Fruit fly (Drosophila melanogaster) Kc167 (cell line): Measurements from ENCODE around the gene CG11891.

Experiments
- Myc ChIP-seq: fragments of >200 bp; optimal IDR thresholded peaks from 2 replicates; lab custom pipeline; 2017; ENCODE audit warnings: missing external identifiers
- Sin3A ChIP-seq: fragments of >200 bp; optimal IDR thresholded peaks from 2 replicates; lab custom pipeline; 2018; ENCODE audit warnings: missing external identifiers
- h ChIP-seq: fragments of >200 bp; optimal IDR thresholded peaks from 3 replicates; lab custom pipeline; 2018; ENCODE audit warnings: missing external identifiers
- insv ChIP-seq: fragments of >200 bp; optimal IDR thresholded peaks from 3 replicates; lab custom pipeline; 2018; ENCODE audit warnings: missing external identifiers
- psq ChIP-seq: fragments of >200 bp; optimal IDR thresholded peaks from 2 replicates; lab custom pipeline; 2017; ENCODE audit warnings: missing external identifiers
- ttk ChIP-seq: sonication (Bioruptor generic); optimal IDR thresholded peaks from 2 replicates; lab custom pipeline; 2017; ENCODE audit warnings: missing external identifiers

CG11891 gene

DNA sequence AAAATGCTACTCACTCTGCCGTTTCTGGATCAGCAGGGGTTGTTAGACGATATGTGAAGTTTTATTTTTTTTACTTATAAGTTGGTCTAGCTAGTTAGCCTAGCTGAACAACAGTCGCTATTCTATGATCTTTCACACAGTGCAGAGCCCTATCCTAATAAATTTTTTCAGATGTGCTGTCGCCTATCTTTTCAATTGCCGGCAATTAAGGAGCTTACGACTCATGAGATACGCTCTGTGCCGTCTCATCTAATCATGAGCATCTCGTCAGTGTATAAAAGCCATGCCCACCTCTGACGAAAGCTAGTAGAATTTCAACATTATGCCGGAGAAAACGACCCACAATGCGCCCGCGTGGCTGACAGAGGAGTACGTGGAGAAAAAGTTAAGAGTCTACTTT is at the start of gene CG11891, which contains the start of gene CG11889:
CG11891 (plus strand) TSS at position 301 of the 400 bp plus-strand sequence.
CG11889 (plus strand) TSS at position 301 of the 400 bp plus-strand sequence.
- TF ChIP-seq psq (lab: Kevin White, UChicago) = no peak
- TF ChIP-seq ttk (lab: Kevin White, UChicago) = no peak
- TF ChIP-seq Myc (lab: Kevin White, UChicago) = no peak
- TF ChIP-seq insv = no peak
- TF ChIP-seq h (lab: Kevin White, UChicago) = no peak
- no peak for TF ChIP-seq Sin3A (lab: Kevin White, UChicago)

DNA sequence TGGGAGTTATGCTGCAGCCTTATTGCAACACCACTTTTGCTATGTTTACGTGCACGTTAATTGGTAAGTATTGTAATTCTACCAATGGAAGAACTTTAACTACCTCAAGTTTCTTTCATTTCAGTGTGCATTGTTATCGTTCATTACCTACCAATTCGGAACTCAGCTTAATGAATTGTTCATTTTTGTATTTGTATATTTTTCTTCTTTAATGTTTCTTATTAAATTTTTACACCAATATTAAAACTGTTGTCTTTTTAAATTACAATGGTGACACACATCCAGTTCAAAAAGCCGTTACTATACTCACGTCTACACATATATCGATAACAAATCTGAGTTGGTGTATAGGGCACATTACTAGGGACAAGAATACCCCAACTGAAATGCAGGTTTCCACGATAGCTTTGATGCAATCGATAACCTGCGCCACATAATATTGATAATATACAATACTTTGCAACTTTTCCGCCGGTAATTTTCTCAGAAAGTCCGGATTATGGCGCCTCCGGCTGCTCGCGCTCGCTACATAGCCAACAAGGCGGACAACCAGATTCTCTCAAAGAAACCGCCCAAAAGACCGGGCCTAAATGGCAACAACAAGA is 48.7 kb upstream of the CG11891 start, which contains the start of gene Alg9:
Alg9 (plus strand) TSS at position 387 of the 605 bp plus-strand sequence.
- no peak for TF ChIP-seq insv

DNA sequence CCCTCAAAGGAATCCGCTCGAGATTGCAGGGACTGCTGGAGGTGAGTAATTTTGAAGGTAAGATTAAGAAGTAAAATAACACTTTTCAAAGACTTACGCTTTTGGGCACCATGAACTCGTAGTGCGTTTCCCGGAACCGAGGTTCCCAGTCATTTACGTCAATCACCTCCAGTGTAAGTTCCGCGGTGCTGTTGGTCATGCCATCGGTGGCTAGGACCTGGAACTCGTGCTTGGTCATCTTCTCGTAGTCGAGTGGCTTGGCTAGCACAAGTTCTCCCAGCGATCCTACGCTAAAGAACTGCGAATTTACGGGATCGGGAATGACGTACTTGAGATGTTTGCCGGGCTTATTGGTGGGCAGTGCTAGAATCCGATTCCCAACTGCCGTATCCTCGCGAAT is 44.5 kb upstream of the CG11891 start:
- TF ChIP-seq Myc (lab: Kevin White, UChicago) (no peak), ttk (lab: Kevin White, UChicago) (no peak), insv (no peak), Sin3A (lab: Kevin White, UChicago) (no peak), h (lab: Kevin White, UChicago) (no peak), psq (lab: Kevin White, UChicago) (no peak)

DNA sequence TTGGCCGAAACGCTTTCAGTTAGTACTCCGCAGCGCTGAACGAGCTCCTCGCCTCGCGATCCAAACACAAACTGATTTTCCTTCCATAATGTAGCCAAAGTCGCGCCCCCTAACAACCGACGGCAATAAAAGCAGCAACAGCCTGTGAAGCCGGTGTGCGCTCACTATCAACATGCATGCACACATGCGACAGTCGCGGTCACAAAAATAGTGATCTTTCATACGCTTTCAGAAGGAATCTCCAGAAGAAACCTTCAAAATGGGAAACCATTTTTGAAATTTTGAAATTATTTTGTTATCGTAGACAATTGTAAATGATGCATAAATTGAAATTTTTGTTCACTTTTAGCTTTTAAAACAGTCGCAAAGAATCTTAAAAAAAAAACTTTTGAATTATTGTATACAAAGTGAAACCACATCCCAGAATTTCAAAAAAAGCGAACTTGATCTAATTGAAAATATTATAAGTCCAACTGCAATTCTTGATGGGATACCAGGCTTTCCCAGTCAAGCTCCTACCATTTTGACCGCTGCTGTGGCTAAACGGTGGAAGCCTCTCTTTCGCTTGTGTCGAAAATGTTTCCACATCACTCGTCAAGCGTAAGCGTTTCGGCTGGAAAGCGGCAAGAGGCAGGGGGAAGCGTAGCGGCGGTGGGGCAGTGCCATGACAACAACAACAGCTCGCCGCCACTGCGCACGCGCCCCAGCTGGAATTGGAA is 37.6 kb upstream of the CG11891 start, which contains the start of gene Cad96Cb:
Cad96Cb (minus strand) TSS at position 51 of the 719 bp plus-strand sequence.
- no peak for TF ChIP-seq Sin3A (lab: Kevin White, UChicago)
- TF ChIP-seq insv = no peak
- TF ChIP-seq psq (lab: Kevin White, UChicago) = no peak
- TF ChIP-seq h (lab: Kevin White, UChicago) = no peak
- no peak for TF ChIP-seq ttk (lab: Kevin White, UChicago)
- no peak for TF ChIP-seq Myc (lab: Kevin White, UChicago)

DNA sequence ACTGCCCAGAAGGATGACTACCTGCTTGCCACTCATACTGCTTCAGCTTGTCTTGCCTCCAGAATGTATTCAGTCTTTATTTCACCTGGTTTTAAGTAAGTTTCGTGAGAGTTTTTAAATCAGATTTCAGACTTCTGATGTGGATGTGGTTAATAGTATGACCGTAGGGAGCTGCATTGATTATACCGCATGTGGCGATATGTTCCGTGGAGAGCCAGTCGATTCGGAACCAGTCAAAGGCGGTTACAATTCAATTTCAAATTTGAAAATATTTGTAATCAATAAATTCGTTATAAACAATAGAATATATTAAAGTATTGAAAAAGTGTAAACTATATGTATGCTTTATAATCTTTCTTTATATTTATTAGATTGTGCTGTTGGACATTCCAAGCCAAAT is 34.6 kb upstream of the CG11891 start, which contains the start of gene Sil1:
Sil1 (minus strand) TSS at position 168 of the 400 bp plus-strand sequence.
- no peak for TF ChIP-seq h (lab: Kevin White, UChicago)

DNA sequence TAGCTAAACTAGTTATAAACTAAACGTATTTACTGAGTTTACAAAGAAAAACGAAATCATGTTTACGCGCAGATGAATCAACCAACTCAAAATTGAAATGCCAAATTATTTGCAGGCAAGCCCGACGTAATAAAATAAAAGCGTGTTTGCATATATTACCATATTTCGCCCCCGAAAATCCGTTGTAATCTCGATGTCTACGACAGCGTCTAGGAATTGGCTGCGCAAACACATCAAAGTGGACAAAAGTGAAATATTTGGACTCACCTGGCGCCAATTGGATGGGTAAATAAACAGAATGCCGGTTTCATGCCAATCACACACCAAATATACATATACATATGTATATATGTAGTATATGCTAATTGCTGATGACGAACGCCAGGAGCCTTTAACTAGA is 33.9 kb upstream of the CG11891 start:
- no peak for TF ChIP-seq insv
- TF ChIP-seq h (lab: Kevin White, UChicago) = no peak
- no peak for TF ChIP-seq ttk (lab: Kevin White, UChicago)
- no peak for TF ChIP-seq Myc (lab: Kevin White, UChicago)
- TF ChIP-seq Sin3A (lab: Kevin White, UChicago) = no peak
- no peak for TF ChIP-seq psq (lab: Kevin White, UChicago)

DNA sequence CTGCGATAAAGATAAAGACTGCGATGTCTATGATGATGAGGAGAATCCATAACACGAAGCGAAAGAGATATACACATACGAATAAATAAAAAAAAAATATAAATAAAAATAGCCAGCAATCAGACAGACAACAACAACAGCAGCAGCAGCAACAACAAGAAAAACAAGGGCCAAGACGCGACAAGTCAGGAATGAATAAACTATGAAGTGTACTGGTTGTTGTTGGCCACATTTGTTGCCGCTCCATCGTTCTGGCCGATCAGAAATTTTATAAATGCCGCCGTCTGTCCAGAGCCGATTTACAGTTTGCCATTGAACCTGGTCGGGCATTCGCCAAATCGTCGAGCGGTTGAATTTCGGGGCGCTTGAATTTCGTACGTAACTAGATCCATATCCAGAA is 32.7 kb upstream of the CG11891 start, which contains the start of gene Jhbp7:
Jhbp7 (plus strand) TSS at position 301 of the 400 bp plus-strand sequence.
- TF ChIP-seq psq (lab: Kevin White, UChicago) (no peak), Myc (lab: Kevin White, UChicago) (no peak), insv (no peak), ttk (lab: Kevin White, UChicago) (no peak), h (lab: Kevin White, UChicago) (no peak), Sin3A (lab: Kevin White, UChicago) (no peak)

DNA sequence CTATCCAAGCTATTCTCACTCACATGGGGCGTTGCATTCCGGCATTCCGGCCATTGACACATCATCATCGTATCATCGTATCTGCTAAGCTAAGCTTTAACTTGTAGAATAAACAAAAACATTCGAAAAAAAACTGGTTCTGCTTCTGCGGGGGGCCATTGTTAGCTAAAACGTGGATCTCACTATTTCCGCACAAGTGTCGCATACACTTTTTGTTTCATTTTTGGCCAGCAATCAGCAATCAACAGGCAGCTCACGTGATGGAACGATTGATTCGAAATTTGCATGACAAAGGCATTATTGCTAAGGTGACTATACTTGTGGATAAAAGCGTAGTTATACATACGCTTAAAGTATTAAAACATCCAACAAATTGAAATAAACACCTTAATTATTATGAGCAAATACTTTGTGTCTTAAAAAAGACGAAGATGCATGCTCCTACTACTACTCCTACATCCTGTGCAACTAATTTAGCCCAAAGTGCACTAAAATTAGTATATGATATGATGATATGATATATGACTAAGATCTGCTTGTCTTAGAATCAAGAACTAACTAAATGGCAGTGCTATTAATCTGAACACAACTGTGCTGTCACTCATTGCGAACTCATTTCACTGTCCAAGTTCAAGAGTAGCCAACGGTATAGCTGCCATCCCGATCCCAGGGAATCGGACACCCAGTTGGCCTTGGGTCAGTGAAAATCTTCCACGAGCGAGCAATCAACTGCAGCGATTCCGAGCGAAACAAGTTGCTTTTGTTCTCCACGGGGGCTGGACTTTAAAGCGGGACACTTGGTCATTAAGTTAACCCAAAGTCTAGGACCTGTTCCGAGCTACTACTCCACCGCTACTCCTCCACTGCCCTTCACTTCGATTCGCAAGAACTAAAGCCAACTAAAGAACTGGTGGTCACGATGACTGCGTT is 31.0 kb upstream of the CG11891 start:
- TF ChIP-seq Sin3A (lab: Kevin White, UChicago) = no peak
- no peak for TF ChIP-seq Myc (lab: Kevin White, UChicago)
- TF ChIP-seq h (lab: Kevin White, UChicago) = no peak
- no peak for TF ChIP-seq insv
- no peak for TF ChIP-seq psq (lab: Kevin White, UChicago)
- no peak for TF ChIP-seq ttk (lab: Kevin White, UChicago)

DNA sequence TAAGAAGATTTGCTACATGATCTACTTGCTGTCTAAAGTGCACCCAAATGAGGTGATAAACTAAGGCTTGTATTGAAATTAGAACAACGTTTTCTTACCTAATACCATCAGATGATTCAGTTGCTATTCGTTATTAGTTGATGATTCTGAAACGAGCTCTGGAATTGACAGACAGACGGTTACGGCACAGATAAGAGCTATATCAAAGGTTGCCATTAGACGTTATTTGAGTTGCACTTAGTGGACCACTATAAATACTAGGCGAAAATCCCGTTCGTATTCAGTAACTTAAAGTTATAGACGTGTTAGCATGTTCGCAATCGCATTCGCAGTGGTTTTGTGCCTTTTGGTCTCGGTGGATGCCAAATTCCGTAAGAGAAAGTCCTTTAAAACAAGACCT is 30.1 kb upstream of the CG11891 start, which contains the start of gene to:
to (plus strand) TSS at position 301 of the 400 bp plus-strand sequence.
- TF ChIP-seq ttk (lab: Kevin White, UChicago) = no peak
- TF ChIP-seq Myc (lab: Kevin White, UChicago) = no peak
- no peak for TF ChIP-seq Sin3A (lab: Kevin White, UChicago)
- TF ChIP-seq psq (lab: Kevin White, UChicago) = no peak
- no peak for TF ChIP-seq insv
- no peak for TF ChIP-seq h (lab: Kevin White, UChicago)

DNA sequence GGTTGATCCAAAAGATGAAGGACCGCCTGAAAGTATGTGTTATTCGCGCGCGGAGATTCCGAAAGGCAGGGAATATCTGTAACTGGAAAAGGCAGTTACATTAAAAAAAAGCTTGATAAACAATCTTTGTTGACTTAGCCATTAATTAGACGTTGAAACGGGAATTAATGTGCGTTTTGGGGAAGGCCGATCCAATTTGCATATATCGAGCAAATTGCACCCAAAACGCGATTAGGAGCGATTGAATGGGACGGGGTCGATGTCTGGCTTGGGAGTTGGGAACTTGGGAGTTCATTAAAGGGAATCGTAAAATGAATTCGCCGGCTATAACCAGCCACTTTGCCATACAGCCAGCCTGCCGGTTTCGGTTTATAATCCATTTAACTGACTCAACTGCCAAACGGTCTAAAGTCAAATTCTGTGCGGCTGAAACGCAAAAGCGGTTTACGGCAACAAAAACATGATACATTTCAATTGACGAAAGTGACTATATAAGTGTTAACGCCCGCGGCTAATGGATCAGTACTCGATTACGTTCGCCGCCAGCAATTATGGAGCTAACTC is 28.4 kb upstream of the CG11891 start, which contains the start of gene CG11854:
CG11854 (plus strand) TSS at position 514 of the 564 bp plus-strand sequence.
- no peak for TF ChIP-seq Sin3A (lab: Kevin White, UChicago)
